Worm (Caenorhabditis elegans): ENCODE data around the gene M03F4.4.

- TF ChIP-seq ama-1 (optimal IDR thresholded peaks at IDR 0.05), result no peak
- no peak for TF ChIP-seq pes-1 (GFP tag; IDR thresholded peaks at IDR 0.05)
- TF ChIP-seq tra-4 (tag; optimal IDR thresholded peaks at IDR 0.05), result no peak
- no peak for TF ChIP-seq ceh-36 (tag; optimal IDR thresholded peaks at IDR 0.05)
Observed at ce11 chrX:4970863-4971345, 13.7 kb upstream of the M03F4.4 start, which contains the start of gene calu-1.

All from whole organism, early embryonic.